Worm (Caenorhabditis elegans): Measurements from ENCODE around the gene vps-15.

Gene vps-15

DNA sequence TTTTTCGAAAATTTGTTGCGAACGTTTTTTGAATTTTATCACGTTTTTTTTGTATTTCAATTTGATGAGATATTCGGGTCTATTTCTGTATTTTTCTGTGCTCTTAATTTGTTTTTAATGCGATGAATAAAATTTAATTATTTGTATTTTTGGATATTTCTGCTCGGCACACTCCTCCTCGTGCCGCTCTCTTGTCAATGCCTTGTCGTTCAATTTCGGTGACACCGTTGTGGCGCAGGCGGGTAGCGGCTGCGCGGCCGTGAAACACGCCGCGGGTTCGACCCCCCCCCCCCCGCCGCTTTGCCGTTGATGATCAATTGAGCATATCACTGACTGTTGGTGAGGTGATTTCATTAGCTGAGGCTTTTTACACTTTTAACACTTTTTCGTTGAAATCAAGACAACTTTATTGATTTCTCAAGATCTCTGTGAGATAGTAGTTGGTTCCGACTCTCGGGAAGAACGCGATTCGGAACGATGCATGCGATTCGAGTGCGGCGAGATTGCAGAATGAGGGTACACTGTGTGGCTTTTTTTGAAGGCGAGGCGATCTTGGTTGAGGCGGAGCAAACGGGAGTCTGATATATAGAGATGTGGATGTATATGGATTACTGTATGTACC, 45.1 kb upstream of the vps-15 start (continued):
- TF ChIP-seq pha-4 (tag; optimal IDR thresholded peaks at IDR 0.05) (no peak), fkh-10 (GFP tag; optimal IDR thresholded peaks at IDR 0.05) (peak; percentile 89), pqm-1 (tag; optimal IDR thresholded peaks at IDR 0.05) (peak; percentile 99), pha-2 (tag; optimal IDR thresholded peaks at IDR 0.05) (peak; percentile 98), mec-3 (tag; optimal IDR thresholded peaks at IDR 0.05; ENCODE audit: borderline replicate concordance) (peak; percentile 91), gmeb-2 (tag; optimal IDR thresholded peaks at IDR 0.05) (peak; percentile 100), lim-6 (tag; optimal IDR thresholded peaks at IDR 0.05) (peak; percentile 99), ref-2 (tag; optimal IDR thresholded peaks at IDR 0.05) (peak; percentile 99), hlh-6 (tag; optimal IDR thresholded peaks at IDR 0.05) (peak; percentile 100), T23F11.4 (GFP tag; optimal IDR thresholded peaks at IDR 0.05) (peak; percentile 100), hlh-30 (tag; optimal IDR thresholded peaks at IDR 0.05; ENCODE audit: insufficient read depth) (peak; percentile 87), ceh-31 (tag; optimal IDR thresholded peaks at IDR 0.05) (peak; percentile 97), nhr-11 (tag; optimal IDR thresholded peaks at IDR 0.05) (no peak), nfya-1 (tag; optimal IDR thresholded peaks at IDR 0.05) (peak; percentile 92), unc-3 (GFP tag; conservative IDR thresholded peaks at IDR 0.05) (peak; percentile 100), unc-3 (tag; optimal IDR thresholded peaks at IDR 0.05) (peak; percentile 99), tbx-7 (tag; optimal IDR thresholded peaks at IDR 0.05) (peak; percentile 87), che-1 (tag; optimal IDR thresholded peaks at IDR 0.05) (peak; percentile 99), fax-1 (tag; optimal IDR thresholded peaks at IDR 0.05) (peak; percentile 98), ceh-30 (tag; optimal IDR thresholded peaks at IDR 0.05) (peak; percentile 88), hlh-8 (tag; optimal IDR thresholded peaks at IDR 0.05) (peak; percentile 98), npax-4 (tag; optimal IDR thresholded peaks at IDR 0.05) (peak; percentile 98), ceh-22 (tag; optimal IDR thresholded peaks at IDR 0.05) (peak; percentile 59), K09A11.1 (tag; optimal IDR thresholded peaks at IDR 0.05; ENCODE audit: insufficient read depth) (peak; percentile 96), hlh-15 (tag; optimal IDR thresholded peaks at IDR 0.05) (peak; percentile 99), unc-55 (GFP tag; optimal IDR thresholded peaks at IDR 0.05) (no peak), nhr-232 (tag; optimal IDR thresholded peaks at IDR 0.05) (peak; percentile 99), ceh-2 (tag; optimal IDR thresholded peaks at IDR 0.05) (peak; percentile 99), ceh-48 (tag; optimal IDR thresholded peaks at IDR 0.05) (peak; percentile 100), pax-1 (tag; optimal IDR thresholded peaks at IDR 0.05) (no peak), ttx-3 (tag; optimal IDR thresholded peaks at IDR 0.05) (peak; percentile 99), pat-9 (tag; optimal IDR thresholded peaks at IDR 0.05) (peak; percentile 100), unc-42 (tag; optimal IDR thresholded peaks at IDR 0.05) (peak; percentile 94), sox-4 (tag; optimal IDR thresholded peaks at IDR 0.05) (peak; percentile 100), sdc-2 (tag; optimal IDR thresholded peaks at IDR 0.05) (peak; percentile 95), odd-2 (tag; optimal IDR thresholded peaks at IDR 0.05) (peak; percentile 89), eyg-1 (tag; optimal IDR thresholded peaks at IDR 0.05) (peak; percentile 99), ahr-1 (tag; optimal IDR thresholded peaks at IDR 0.05) (peak; percentile 99), ceh-14 (tag; optimal IDR thresholded peaks at IDR 0.05) (peak; percentile 100), ceh-6 (GFP tag; optimal IDR thresholded peaks at IDR 0.05) (peak; percentile 100), madf-2 (tag; optimal IDR thresholded peaks at IDR 0.05) (peak; percentile 98), ceh-45 (GFP tag; IDR thresholded peaks at IDR 0.05) (peak; percentile 100), K02D7.2 (tag; optimal IDR thresholded peaks at IDR 0.05) (peak; percentile 100), C08G9.2 (tag; optimal IDR thresholded peaks at IDR 0.05) (peak; percentile 94), C38D4.7 (GFP tag; optimal IDR thresholded peaks at IDR 0.05) (peak; percentile 99), ceh-24 (tag; optimal IDR thresholded peaks at IDR 0.05) (peak; percentile 100), zip-5 (tag; optimal IDR thresholded peaks at IDR 0.05) (peak; percentile 95)

All from whole organism, late embryonic.